Fruit fly (Drosophila melanogaster) Kc167 (cell line): Measurements from ENCODE around the gene fau.

ENCODE experiments used
- insv ChIP-seq: fragments of >200 bp; optimal IDR thresholded peaks from 3 replicates; lab custom pipeline; 2018; ENCODE audit warnings: missing external identifiers
- psq ChIP-seq: fragments of >200 bp; optimal IDR thresholded peaks from 2 replicates; lab custom pipeline; 2017; ENCODE audit warnings: missing external identifiers

dm6 chr3R:10751061-10751460 is 26.1 kb downstream of the fau start, which contains the start of gene TkR86C:
- no peak for TF ChIP-seq psq (lab: Kevin White, UChicago)
- no peak for TF ChIP-seq insv (lab: Kevin White, UChicago)
